Worm (Caenorhabditis elegans): ENCODE measurements around the gene srg-1.

srg-1 gene

ce11 chrIII:6207881-6208280, 50.3 kb downstream of the srg-1 start, which contains the start of gene C23G10.2 (continued):
- TF ChIP-seq ceh-58 (GFP tag; IDR thresholded peaks at IDR 0.05): no peak
- peak; percentile 61; the same call in 1 of the 2 replicates for TF ChIP-seq pbrm-1 (GFP tag; IDR thresholded peaks at IDR 0.05)
- no peak for TF ChIP-seq nhr-27 (tag; optimal IDR thresholded peaks at IDR 0.05)
- TF ChIP-seq F22D6.2 (tag; optimal IDR thresholded peaks at IDR 0.05): no peak
- TF ChIP-seq lin-35 (GFP tag; optimal IDR thresholded peaks at IDR 0.05): no peak
- TF ChIP-seq Y53G8AR.9 (GFP tag; conservative IDR thresholded peaks at IDR 0.05): no peak
- no peak for TF ChIP-seq ztf-28 (GFP tag; IDR thresholded peaks at IDR 0.05)
- TF ChIP-seq nhr-80 (tag; optimal IDR thresholded peaks at IDR 0.05): no peak
- no peak for TF ChIP-seq ceh-91 (GFP tag; IDR thresholded peaks at IDR 0.05)
- TF ChIP-seq F57C9.4 (tag; optimal IDR thresholded peaks at IDR 0.05): no peak
- TF ChIP-seq hmg-1.2 (GFP tag; IDR thresholded peaks at IDR 0.05): peak; percentile 30; the same call in 1 of the 2 replicates
- peak; percentile 3 for TF ChIP-seq efl-1 (GFP tag; optimal IDR thresholded peaks at IDR 0.05)
- TF ChIP-seq B0019.2 (GFP tag; conservative IDR thresholded peaks at IDR 0.05): no peak
- no peak for TF ChIP-seq sdz-38 (tag; optimal IDR thresholded peaks at IDR 0.05)
- TF ChIP-seq lin-54 (GFP tag; optimal IDR thresholded peaks at IDR 0.05): peak; percentile 16
- no peak for TF ChIP-seq cebp-2 (GFP tag; IDR thresholded peaks at IDR 0.05)
- no peak for TF ChIP-seq ztf-26 (tag; optimal IDR thresholded peaks at IDR 0.05)
- TF ChIP-seq snpc-3.4 (tag; optimal IDR thresholded peaks at IDR 0.05): peak; percentile 54
- TF ChIP-seq C06A6.2 (GFP tag; conservative IDR thresholded peaks at IDR 0.05): no peak
- no peak for TF ChIP-seq attf-6 (GFP tag; IDR thresholded peaks at IDR 0.05)
- peak; percentile 61 for TF ChIP-seq hsf-1 (GFP tag; IDR thresholded peaks at IDR 0.05)
- TF ChIP-seq nhr-179 (tag; optimal IDR thresholded peaks at IDR 0.05): no peak
- no peak for TF ChIP-seq fkh-3 (tag; optimal IDR thresholded peaks at IDR 0.05)
- no peak for TF ChIP-seq K11D2.4 (GFP tag; IDR thresholded peaks at IDR 0.05)
- TF ChIP-seq somi-1 (GFP tag; optimal IDR thresholded peaks at IDR 0.05): no peak
- TF ChIP-seq unc-130 (GFP tag; optimal IDR thresholded peaks at IDR 0.05): no peak
- no peak for TF ChIP-seq tbx-9 (tag; optimal IDR thresholded peaks at IDR 0.05; ENCODE audit: borderline replicate concordance)
- no peak for TF ChIP-seq lsy-27 (tag; optimal IDR thresholded peaks at IDR 0.05; ENCODE audit: borderline replicate concordance, insufficient read depth)
- TF ChIP-seq ztf-6 (GFP tag; IDR thresholded peaks at IDR 0.05): no peak
- TF ChIP-seq bed-2 (GFP tag; IDR thresholded peaks at IDR 0.05): no peak
- 0 out of 2 replicates have a peak, but pooled peaks have one; percentile 31 for TF ChIP-seq Y95B8A.8 (GFP tag; IDR thresholded peaks at IDR 0.05)
- TF ChIP-seq F49E8.2 (tag; optimal IDR thresholded peaks at IDR 0.05; ENCODE audit: insufficient read depth): peak; percentile 83
- no peak for TF ChIP-seq mes-4 (tag; optimal IDR thresholded peaks at IDR 0.05)
- no peak for TF ChIP-seq ceh-27 (GFP tag; optimal IDR thresholded peaks at IDR 0.05)
- no peak for TF ChIP-seq gei-17 (GFP tag; optimal IDR thresholded peaks at IDR 0.05)
- TF ChIP-seq lir-1 (GFP tag; conservative IDR thresholded peaks at IDR 0.05): no peak
- no peak for TF ChIP-seq him-1 (tag; optimal IDR thresholded peaks at IDR 0.05)
- no peak for TF ChIP-seq B0035.1 (tag; optimal IDR thresholded peaks at IDR 0.05)
- TF ChIP-seq mxl-1 (tag; optimal IDR thresholded peaks at IDR 0.05): no peak
- TF ChIP-seq ceh-100 (GFP tag; IDR thresholded peaks at IDR 0.05): peak; percentile 27; the same call in 1 of the 2 replicates
- TF ChIP-seq nfya-1 (tag; optimal IDR thresholded peaks at IDR 0.05; ENCODE audit: borderline replicate concordance, insufficient read depth): no peak
- TF ChIP-seq ama-1 (optimal IDR thresholded peaks at IDR 0.05): no peak
- peak in 1 of 2 experiments; percentile 75 for TF ChIP-seq ama-1 (GFP tag; optimal IDR thresholded peaks at IDR 0.05)
- TF ChIP-seq Y79H2A.3 (GFP tag; conservative IDR thresholded peaks at IDR 0.05): no peak
- no peak for TF ChIP-seq hlh-12 (tag; optimal IDR thresholded peaks at IDR 0.05)
- TF ChIP-seq atf-7 (tag; optimal IDR thresholded peaks at IDR 0.05): peak; percentile 18
- TF ChIP-seq tlf-1 (GFP tag; optimal IDR thresholded peaks at IDR 0.05): peak; percentile 41
- TF ChIP-seq snpc-1.3 (tag; optimal IDR thresholded peaks at IDR 0.05; ENCODE audit: insufficient read depth): peak; percentile 42
- no peak for TF ChIP-seq hmg-20 (GFP tag; IDR thresholded peaks at IDR 0.05)
- TF ChIP-seq ztf-22 (GFP tag; optimal IDR thresholded peaks at IDR 0.05): no peak

Measured in whole organism, young adult.